Fruit fly (Drosophila melanogaster) Kc167 (cell line): Measurements from ENCODE around the gene mdlc.

Source experiments
- h ChIP-seq: fragments of >200 bp; optimal IDR thresholded peaks from 3 replicates; lab custom pipeline; 2018; ENCODE audit warnings: missing external identifiers
- insv ChIP-seq: fragments of >200 bp; optimal IDR thresholded peaks from 3 replicates; lab custom pipeline; 2018; ENCODE audit warnings: missing external identifiers
- psq ChIP-seq: fragments of >200 bp; optimal IDR thresholded peaks from 2 replicates; lab custom pipeline; 2017; ENCODE audit warnings: missing external identifiers

DNA sequence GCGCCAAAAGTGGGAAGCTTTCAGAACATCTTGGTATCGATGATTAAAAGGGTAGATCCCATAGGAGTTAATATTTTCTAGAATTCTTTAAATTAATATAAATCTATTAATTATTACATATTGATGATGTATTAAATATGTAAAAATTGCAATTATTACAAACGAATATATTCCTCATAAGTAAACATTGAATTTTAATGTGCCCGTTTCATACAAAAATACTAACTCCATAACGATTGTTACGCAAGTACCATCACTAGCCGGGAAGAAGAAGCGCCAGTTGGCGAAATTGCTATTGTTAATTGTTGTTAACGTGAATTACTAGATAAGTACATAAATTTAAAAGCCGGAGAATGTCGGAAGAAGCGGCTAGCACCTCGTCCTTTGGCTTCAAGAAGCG is at the start of gene mdlc:
- TF ChIP-seq h (lab: Kevin White, UChicago) = no peak
- no peak for TF ChIP-seq insv (lab: Kevin White, UChicago)
- no peak for TF ChIP-seq psq (lab: Kevin White, UChicago)
